Worm (Caenorhabditis elegans): ENCODE data around the gene cpt-2.

- TF ChIP-seq ztf-23 (GFP tag; IDR thresholded peaks at IDR 0.05) (no peak), ref-1 (GFP tag; conservative IDR thresholded peaks at IDR 0.05) (no peak), flt-1 (GFP tag; IDR thresholded peaks at IDR 0.05) (no peak), tab-1 (GFP tag; IDR thresholded peaks at IDR 0.05) (no peak)
Measured at ce11 chrIV:11159886-11160285, 19.6 kb upstream of the cpt-2 start, which contains the start of gene mboa-4.
